Worm (Caenorhabditis elegans): ENCODE measurements around the gene Y75B8A.31.

Gene Y75B8A.31

ce11 chrIII:12344940-12345339 is 6.5 kb upstream of the Y75B8A.31 start:
- TF ChIP-seq ceh-43 (GFP tag; optimal IDR thresholded peaks at IDR 0.05) = no peak
- no peak for TF ChIP-seq cnd-1 (tag; optimal IDR thresholded peaks at IDR 0.05)
- no peak for TF ChIP-seq snpc-4 (tag; optimal IDR thresholded peaks at IDR 0.05)
- TF ChIP-seq lin-13 (tag; optimal IDR thresholded peaks at IDR 0.05) = no peak
- no peak for TF ChIP-seq elt-3 (tag; optimal IDR thresholded peaks at IDR 0.05)
- TF ChIP-seq sptf-1 (tag; optimal IDR thresholded peaks at IDR 0.05) = no peak
- no peak for TF ChIP-seq ces-1 (GFP tag; optimal IDR thresholded peaks at IDR 0.05)
- no peak for TF ChIP-seq nhr-237 (tag; optimal IDR thresholded peaks at IDR 0.05)
- no peak for TF ChIP-seq lin-32 (GFP tag; optimal IDR thresholded peaks at IDR 0.05)
- no peak for TF ChIP-seq mab-5 (tag; optimal IDR thresholded peaks at IDR 0.05)
- no peak for TF ChIP-seq blmp-1 (tag; optimal IDR thresholded peaks at IDR 0.05)

- no peak for TF ChIP-seq sptf-1 (tag; optimal IDR thresholded peaks at IDR 0.05)
- no peak for TF ChIP-seq ceh-83 (GFP tag; optimal IDR thresholded peaks at IDR 0.05)
- TF ChIP-seq pha-4 (tag; optimal IDR thresholded peaks at IDR 0.05) = no peak
- TF ChIP-seq sem-2 (GFP tag; optimal IDR thresholded peaks at IDR 0.05) = no peak
- no peak for TF ChIP-seq nhr-237 (tag; optimal IDR thresholded peaks at IDR 0.05)
- no peak for TF ChIP-seq unc-39 (tag; optimal IDR thresholded peaks at IDR 0.05)
- TF ChIP-seq mls-2 (tag; optimal IDR thresholded peaks at IDR 0.05) = no peak
- no peak for TF ChIP-seq flh-1 (GFP tag; optimal IDR thresholded peaks at IDR 0.05)
- TF ChIP-seq elt-3 (tag; optimal IDR thresholded peaks at IDR 0.05) = no peak
- TF ChIP-seq hlh-1 (tag; optimal IDR thresholded peaks at IDR 0.05) = no peak
- TF ChIP-seq nhr-76 (tag; optimal IDR thresholded peaks at IDR 0.05) = no peak
- TF ChIP-seq zip-8 (tag; optimal IDR thresholded peaks at IDR 0.05) = no peak
- TF ChIP-seq unc-62 (GFP tag; optimal IDR thresholded peaks at IDR 0.05) = no peak
- no peak for TF ChIP-seq ham-2 (GFP tag; optimal IDR thresholded peaks at IDR 0.05)
- TF ChIP-seq unc-120 (tag; optimal IDR thresholded peaks at IDR 0.05; ENCODE audit: poor library complexity, severe bottlenecking) = no peak
- no peak for TF ChIP-seq lsy-2 (tag; optimal IDR thresholded peaks at IDR 0.05)
- TF ChIP-seq nhr-28 (tag; optimal IDR thresholded peaks at IDR 0.05) = no peak
- TF ChIP-seq snpc-4 (tag; optimal IDR thresholded peaks at IDR 0.05) = no peak
- TF ChIP-seq mep-1 (tag; optimal IDR thresholded peaks at IDR 0.05) = no peak
These were observed 2.4 kb upstream of the Y75B8A.31 start for ce11 chrIII:12349027-12349426.

ce11 chrIII:12356588-12356987 is 5.1 kb downstream of the Y75B8A.31 start:
- TF ChIP-seq pha-4 (tag; optimal IDR thresholded peaks at IDR 0.05) (no peak), sem-2 (GFP tag; optimal IDR thresholded peaks at IDR 0.05) (no peak), nhr-2 (tag; optimal IDR thresholded peaks at IDR 0.05) (no peak), lsy-2 (tag; optimal IDR thresholded peaks at IDR 0.05) (no peak), elt-1 (tag; optimal IDR thresholded peaks at IDR 0.05; ENCODE audit: borderline replicate concordance, insufficient read depth) (no peak), mep-1 (tag; optimal IDR thresholded peaks at IDR 0.05) (no peak), nhr-12 (tag; optimal IDR thresholded peaks at IDR 0.05) (no peak), ces-1 (GFP tag; optimal IDR thresholded peaks at IDR 0.05) (no peak), nhr-237 (tag; optimal IDR thresholded peaks at IDR 0.05) (no peak), flh-1 (GFP tag; optimal IDR thresholded peaks at IDR 0.05) (no peak), lin-13 (tag; optimal IDR thresholded peaks at IDR 0.05) (no peak)

- no peak for TF ChIP-seq tbx-8 (GFP tag; optimal IDR thresholded peaks at IDR 0.05)
- TF ChIP-seq mep-1 (tag; optimal IDR thresholded peaks at IDR 0.05) = no peak
- TF ChIP-seq blmp-1 (tag; optimal IDR thresholded peaks at IDR 0.05) = no peak
- TF ChIP-seq ceh-43 (GFP tag; optimal IDR thresholded peaks at IDR 0.05) = no peak
- TF ChIP-seq elt-1 (tag; optimal IDR thresholded peaks at IDR 0.05; ENCODE audit: borderline replicate concordance, insufficient read depth) = no peak
- TF ChIP-seq nhr-2 (tag; optimal IDR thresholded peaks at IDR 0.05) = no peak
- TF ChIP-seq lsy-2 (tag; optimal IDR thresholded peaks at IDR 0.05) = no peak
- no peak for TF ChIP-seq unc-39 (tag; optimal IDR thresholded peaks at IDR 0.05)
- TF ChIP-seq lin-13 (tag; optimal IDR thresholded peaks at IDR 0.05) = no peak
- TF ChIP-seq unc-62 (GFP tag; optimal IDR thresholded peaks at IDR 0.05) = no peak
- no peak for TF ChIP-seq drap-1 (GFP tag; optimal IDR thresholded peaks at IDR 0.05)
- TF ChIP-seq M03D4.4 (tag; optimal IDR thresholded peaks at IDR 0.05) = no peak
- TF ChIP-seq mab-5 (tag; optimal IDR thresholded peaks at IDR 0.05) = no peak
- no peak for TF ChIP-seq nhr-76 (tag; optimal IDR thresholded peaks at IDR 0.05)
These were observed 7.0 kb downstream of the Y75B8A.31 start, which contains the start of gene Y75B8A.32 for ce11 chrIII:12358461-12358860. Gene Y75B8A.32, minus strand, starts transcription at chrIII:12358561.

- TF ChIP-seq tbx-8 (GFP tag; optimal IDR thresholded peaks at IDR 0.05) = no peak
- TF ChIP-seq blmp-1 (tag; optimal IDR thresholded peaks at IDR 0.05) = no peak
- no peak for TF ChIP-seq nhr-12 (tag; optimal IDR thresholded peaks at IDR 0.05)
- no peak for TF ChIP-seq elt-1 (tag; optimal IDR thresholded peaks at IDR 0.05; ENCODE audit: borderline replicate concordance, insufficient read depth)
- TF ChIP-seq nhr-237 (tag; optimal IDR thresholded peaks at IDR 0.05) = no peak
- TF ChIP-seq M03D4.4 (tag; optimal IDR thresholded peaks at IDR 0.05) = no peak
- TF ChIP-seq mls-2 (tag; optimal IDR thresholded peaks at IDR 0.05) = no peak
- no peak for TF ChIP-seq unc-62 (GFP tag; optimal IDR thresholded peaks at IDR 0.05)
- TF ChIP-seq unc-120 (tag; optimal IDR thresholded peaks at IDR 0.05; ENCODE audit: poor library complexity, severe bottlenecking) = no peak
- TF ChIP-seq nhr-28 (tag; optimal IDR thresholded peaks at IDR 0.05) = no peak
- TF ChIP-seq mab-5 (tag; optimal IDR thresholded peaks at IDR 0.05) = no peak
- TF ChIP-seq drap-1 (GFP tag; optimal IDR thresholded peaks at IDR 0.05) = no peak
- TF ChIP-seq lsy-2 (tag; optimal IDR thresholded peaks at IDR 0.05) = no peak
- no peak for TF ChIP-seq pha-4 (tag; optimal IDR thresholded peaks at IDR 0.05)
- no peak for TF ChIP-seq hlh-1 (tag; optimal IDR thresholded peaks at IDR 0.05)
- TF ChIP-seq sem-2 (GFP tag; optimal IDR thresholded peaks at IDR 0.05) = no peak
- TF ChIP-seq mep-1 (tag; optimal IDR thresholded peaks at IDR 0.05) = no peak
These were observed 7.8 kb downstream of the Y75B8A.31 start, which contains the start of gene Y75B8A.34 for ce11 chrIII:12359265-12359664. Gene Y75B8A.34, plus strand, starts transcription at chrIII:12359565.
